Worm (Caenorhabditis elegans) whole organism, midembryonic: ENCODE results near the gene C46C11.4.

Source experiments
- T22C8.4 ChIP-seq: fragments of 200-800 bp; sonication (Bioruptor generic); IDR thresholded peaks from 2 replicates; pipeline ENCODE4 v1.3.6; 2022; ENCODE audit warnings: missing genetic modification characterization, missing compliant biosample characterization
- cog-1 ChIP-seq: sonication (generic microtip); optimal IDR thresholded peaks from 2 replicates; lab custom pipeline; 2016; ENCODE audit warnings: missing genetic modification characterization, missing compliant biosample characterization
- flt-1 ChIP-seq: fragments of 200-800 bp; sonication (Bioruptor generic); IDR thresholded peaks from 2 replicates; pipeline ENCODE4 v1.3.6; 2022; ENCODE audit warnings: missing genetic modification characterization, missing compliant biosample characterization
- klf-2 ChIP-seq: fragments of 200-800 bp; sonication (Bioruptor generic); conservative IDR thresholded peaks from 2 replicates; pipeline ENCODE4 v1.3.6; 2022; ENCODE audit warnings: missing genetic modification reagents, missing genetic modification characterization, missing compliant biosample characterization
- med-1 ChIP-seq: sonication (generic microtip); optimal IDR thresholded peaks from 2 replicates; lab custom pipeline; 2017; ENCODE audit warnings: missing genetic modification characterization, mild to moderate bottlenecking, missing compliant biosample characterization, antibody characterized with exemption, missing genetic modification reagents; ENCODE audit not compliant: insufficient read depth
- ref-1 ChIP-seq: fragments of 200-800 bp; sonication (Bioruptor generic); conservative IDR thresholded peaks from 2 replicates; pipeline ENCODE4 v1.3.6; 2022; ENCODE audit warnings: missing genetic modification reagents, missing genetic modification characterization, missing compliant biosample characterization
- tab-1 ChIP-seq: fragments of 200-800 bp; sonication (Bioruptor generic); IDR thresholded peaks from 2 replicates; pipeline ENCODE4 v1.3.6; 2022; ENCODE audit warnings: missing genetic modification characterization, missing compliant biosample characterization
- ztf-23 ChIP-seq: fragments of 200-800 bp; sonication (Bioruptor generic); IDR thresholded peaks from 2 replicates; pipeline ENCODE4 v1.3.6; 2022; ENCODE audit warnings: missing genetic modification reagents, missing genetic modification characterization, missing compliant biosample characterization
- ztf-29 ChIP-seq: fragments of 200-800 bp; sonication (Bioruptor generic); IDR thresholded peaks from 2 replicates; pipeline ENCODE4 v1.3.6; 2022; ENCODE audit warnings: missing genetic modification reagents, missing genetic modification characterization, missing compliant biosample characterization

Gene C46C11.4

ce11 chrX:4667788-4668187 lies 20.8 kb upstream of the C46C11.4 start, which contains the start of gene mfsd-12:
Gene mfsd-12, plus strand, starts transcription at chrX:4668088.
- TF ChIP-seq ztf-29 (GFP tag; lab: Robert Waterston, UW) (no peak), ref-1 (GFP tag; lab: Robert Waterston, UW) (no peak), flt-1 (GFP tag; lab: Robert Waterston, UW) (no peak), T22C8.4 (GFP tag; lab: Robert Waterston, UW) (no peak), med-1 (GFP tag; lab: Kevin White, UChicago) (no peak), cog-1 (no peak), klf-2 (GFP tag; lab: Robert Waterston, UW) (no peak), ztf-23 (GFP tag; lab: Robert Waterston, UW) (no peak), tab-1 (no peak)

DNA sequence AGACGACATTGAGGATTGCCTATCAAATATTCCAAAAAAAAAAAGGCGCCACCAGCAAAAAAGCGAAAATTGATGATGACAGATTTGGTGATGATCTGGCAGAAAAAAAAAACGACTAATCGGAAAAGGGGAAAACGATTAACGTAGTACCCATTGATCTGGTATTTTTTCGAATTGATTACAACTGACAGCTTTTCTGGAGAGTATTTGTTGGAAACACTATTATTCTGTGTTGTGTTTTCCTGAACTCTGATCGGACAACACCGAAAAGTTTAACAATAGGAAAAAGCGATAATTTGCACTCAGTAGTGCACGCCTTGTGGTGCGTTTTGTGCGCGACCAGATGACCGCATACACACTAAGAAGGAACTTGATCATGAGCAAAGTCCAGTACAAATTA lies 17.6 kb upstream of the C46C11.4 start:
- TF ChIP-seq cog-1, result no peak
- no peak for TF ChIP-seq ref-1 (GFP tag; lab: Robert Waterston, UW)
- TF ChIP-seq flt-1 (GFP tag; lab: Robert Waterston, UW), result no peak
- no peak for TF ChIP-seq ztf-29 (GFP tag; lab: Robert Waterston, UW)
- no peak for TF ChIP-seq T22C8.4 (GFP tag; lab: Robert Waterston, UW)

ce11 chrX:4662964-4663684 lies 16.1 kb upstream of the C46C11.4 start:
- TF ChIP-seq flt-1 (GFP tag; lab: Robert Waterston, UW), result no peak
- TF ChIP-seq klf-2 (GFP tag; lab: Robert Waterston, UW), result no peak
- TF ChIP-seq ztf-23 (GFP tag; lab: Robert Waterston, UW), result no peak
- no peak for TF ChIP-seq med-1 (GFP tag; lab: Kevin White, UChicago)
- no peak for TF ChIP-seq T22C8.4 (GFP tag; lab: Robert Waterston, UW)
- TF ChIP-seq ref-1 (GFP tag; lab: Robert Waterston, UW), result no peak
- TF ChIP-seq cog-1, result no peak
- TF ChIP-seq ztf-29 (GFP tag; lab: Robert Waterston, UW), result no peak
- TF ChIP-seq tab-1, result no peak

DNA sequence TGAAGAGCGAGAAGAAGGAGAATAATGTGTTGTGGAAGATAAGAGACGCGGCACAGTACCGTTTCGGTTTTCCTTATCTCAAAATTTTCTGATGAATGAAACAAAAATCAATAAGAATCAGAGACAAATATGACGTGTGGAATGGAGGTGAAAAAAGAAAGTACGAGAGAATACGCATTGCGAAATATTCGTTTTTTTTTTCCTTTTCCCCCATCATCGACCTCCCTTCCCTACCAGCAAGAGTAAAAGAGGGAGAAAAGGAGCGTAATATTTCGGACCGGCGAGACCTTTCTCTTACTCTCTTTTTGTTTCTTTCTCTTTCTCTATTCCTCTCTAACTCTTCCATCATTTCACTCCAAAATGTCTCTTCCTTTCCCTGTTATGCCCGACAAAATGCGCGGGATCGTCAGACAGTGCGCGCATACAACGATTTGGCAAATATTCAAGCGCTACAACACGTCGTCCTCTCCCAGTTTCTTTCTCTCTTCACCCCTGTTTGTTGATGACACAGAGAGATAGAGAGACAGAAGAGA lies 15.4 kb upstream of the C46C11.4 start:
- TF ChIP-seq ztf-23 (GFP tag; lab: Robert Waterston, UW), result no peak

- no peak for TF ChIP-seq ztf-29 (GFP tag; lab: Robert Waterston, UW)
- no peak for TF ChIP-seq med-1 (GFP tag; lab: Kevin White, UChicago)
- no peak for TF ChIP-seq ref-1 (GFP tag; lab: Robert Waterston, UW)
- no peak for TF ChIP-seq klf-2 (GFP tag; lab: Robert Waterston, UW)
- no peak for TF ChIP-seq cog-1
- TF ChIP-seq flt-1 (GFP tag; lab: Robert Waterston, UW), result no peak
- no peak for TF ChIP-seq T22C8.4 (GFP tag; lab: Robert Waterston, UW)
- no peak for TF ChIP-seq tab-1
These were observed 13.4 kb upstream of the C46C11.4 start, which contains the start of gene nhr-45 for ce11 chrX:4660268-4660880. Gene nhr-45, minus strand, starts transcription at chrX:4660318.

ce11 chrX:4658706-4659105 lies 11.7 kb upstream of the C46C11.4 start:
- TF ChIP-seq ztf-29 (GFP tag; lab: Robert Waterston, UW) (no peak), cog-1 (no peak), ref-1 (GFP tag; lab: Robert Waterston, UW) (no peak)

DNA sequence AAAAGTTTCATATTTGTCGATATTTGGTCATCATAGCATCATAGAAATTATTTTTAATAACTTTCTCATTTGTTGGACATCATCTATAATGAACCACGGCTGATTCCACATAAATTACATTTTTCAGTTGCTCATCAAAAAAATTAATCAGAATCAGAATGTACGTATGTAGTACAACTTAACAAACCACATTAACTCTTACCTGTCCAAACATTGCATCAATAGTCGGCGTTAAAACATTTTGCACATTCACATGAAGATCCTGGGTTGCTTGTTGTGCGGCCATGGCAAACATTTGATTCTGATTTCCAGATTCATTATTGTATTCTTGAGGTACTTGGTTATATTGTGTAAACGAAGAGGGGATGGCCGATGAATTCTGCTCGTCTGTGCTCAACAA lies 11.3 kb upstream of the C46C11.4 start:
- TF ChIP-seq med-1 (GFP tag; lab: Kevin White, UChicago), result no peak
- no peak for TF ChIP-seq cog-1
- no peak for TF ChIP-seq ztf-23 (GFP tag; lab: Robert Waterston, UW)
- no peak for TF ChIP-seq ztf-29 (GFP tag; lab: Robert Waterston, UW)
- TF ChIP-seq flt-1 (GFP tag; lab: Robert Waterston, UW), result no peak
- TF ChIP-seq ref-1 (GFP tag; lab: Robert Waterston, UW), result no peak
- no peak for TF ChIP-seq T22C8.4 (GFP tag; lab: Robert Waterston, UW)
- no peak for TF ChIP-seq klf-2 (GFP tag; lab: Robert Waterston, UW)
- no peak for TF ChIP-seq tab-1

- no peak for TF ChIP-seq ztf-23 (GFP tag; lab: Robert Waterston, UW)
- no peak for TF ChIP-seq med-1 (GFP tag; lab: Kevin White, UChicago)
- TF ChIP-seq ztf-29 (GFP tag; lab: Robert Waterston, UW), result no peak
- TF ChIP-seq tab-1, result no peak
- TF ChIP-seq cog-1, result no peak
- TF ChIP-seq klf-2 (GFP tag; lab: Robert Waterston, UW), result no peak
- no peak for TF ChIP-seq flt-1 (GFP tag; lab: Robert Waterston, UW)
- TF ChIP-seq T22C8.4 (GFP tag; lab: Robert Waterston, UW), result no peak
- TF ChIP-seq ref-1 (GFP tag; lab: Robert Waterston, UW), result no peak
These were observed 10.6 kb upstream of the C46C11.4 start for ce11 chrX:4657577-4657976.

ce11 chrX:4654057-4654456 lies 7.1 kb upstream of the C46C11.4 start, which contains the start of gene ceh-1:
Gene ceh-1, minus strand, starts transcription at chrX:4654157.
- TF ChIP-seq ztf-29 (GFP tag; lab: Robert Waterston, UW) (no peak), med-1 (GFP tag; lab: Kevin White, UChicago) (no peak), ztf-23 (GFP tag; lab: Robert Waterston, UW) (no peak), tab-1 (no peak), ref-1 (GFP tag; lab: Robert Waterston, UW) (no peak)
